Worm (Caenorhabditis elegans): ENCODE results near the gene F33C8.4.

DNA sequence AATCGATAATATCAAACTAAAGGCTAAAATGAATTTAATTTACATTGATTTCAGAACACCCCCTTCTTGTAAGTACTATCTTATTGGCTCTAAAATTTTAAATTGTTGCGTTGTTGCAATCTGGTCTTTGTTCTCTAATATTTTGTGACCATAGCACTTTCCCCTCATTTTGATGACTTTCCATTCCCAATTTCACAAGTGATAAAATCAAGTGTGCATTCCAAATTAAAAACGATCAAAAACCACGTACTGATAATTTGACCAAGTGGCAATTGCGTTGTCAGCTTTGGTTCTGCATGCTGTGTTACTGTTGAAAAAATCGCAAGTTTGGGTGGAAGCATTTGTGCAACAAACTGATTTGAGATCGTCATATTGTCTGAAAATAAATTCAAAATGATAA is 38.3 kb downstream of the F33C8.4 start:
- TF ChIP-seq med-1 (GFP tag; optimal IDR thresholded peaks at IDR 0.05; ENCODE audit: insufficient read depth) (no peak), T22C8.4 (GFP tag; IDR thresholded peaks at IDR 0.05) (no peak), flt-1 (GFP tag; IDR thresholded peaks at IDR 0.05) (no peak)
